Worm (Caenorhabditis elegans): ENCODE data around the gene Y49A3A.4.

- TF ChIP-seq flt-1 (GFP tag; IDR thresholded peaks at IDR 0.05) (no peak), ceh-13 (GFP tag; optimal IDR thresholded peaks at IDR 0.05) (no peak)
Measured at ce11 chrV:14391830-14392229, 33.1 kb upstream of the Y49A3A.4 start, which contains the start of gene C15H11.10.

Data from whole organism, early embryonic.